Fruit fly (Drosophila melanogaster): ENCODE measurements around the gene chico.
A peak's percentile ranks its signal among the peaks of the same experiment; 100 is the strongest.

The chico gene

dm6 chr2L:10276436-10276835, 29.6 kb upstream of the chico start:
- TF ChIP-seq CG10209 (GFP tag; optimal IDR thresholded peaks at IDR 0.05) = no peak
- TF ChIP-seq Spps (tag; optimal IDR thresholded peaks at IDR 0.05) = peak; percentile 54
- TF ChIP-seq CG10267 (tag; optimal IDR thresholded peaks at IDR 0.05) = peak; percentile 57
- peak; percentile 22 for TF ChIP-seq CG8359 (GFP tag; optimal IDR thresholded peaks at IDR 0.05; ENCODE audit: borderline replicate concordance)
- peak; percentile 82 for TF ChIP-seq CG18262 (tag; optimal IDR thresholded peaks at IDR 0.05)
- TF ChIP-seq CG4820 (GFP tag; optimal IDR thresholded peaks at IDR 0.05) = peak; percentile 41
- TF ChIP-seq Drgx (GFP tag; IDR thresholded peaks at IDR 0.05) = peak; percentile 74
- TF ChIP-seq CG17328 (GFP tag; IDR thresholded peaks at IDR 0.05) = 0 out of 2 replicates have a peak, but pooled peaks have one; percentile 31
- no peak for TF ChIP-seq Lim3 (GFP tag; IDR thresholded peaks at IDR 0.05)
- no peak for TF ChIP-seq CG4707 (GFP tag; optimal IDR thresholded peaks at IDR 0.05)
- TF ChIP-seq trem (tag; optimal IDR thresholded peaks at IDR 0.05) = peak; percentile 50
- TF ChIP-seq CG13775 (GFP tag; optimal IDR thresholded peaks at IDR 0.05) = peak; percentile 45
- peak; percentile 69 for TF ChIP-seq CG17829 (tag; optimal IDR thresholded peaks at IDR 0.05)
- TF ChIP-seq CG2120 (GFP tag; optimal IDR thresholded peaks at IDR 0.05) = no peak
- peak; percentile 29 for TF ChIP-seq CG17802 (tag; optimal IDR thresholded peaks at IDR 0.05)
- TF ChIP-seq CG11695 (GFP tag; IDR thresholded peaks at IDR 0.05) = peak; percentile 30; the same call in 1 of the 3 replicates
- TF ChIP-seq CG10431 (GFP tag; optimal IDR thresholded peaks at IDR 0.05) = peak; percentile 34
- peak; percentile 4 for TF ChIP-seq YL-1 (GFP tag; optimal IDR thresholded peaks at IDR 0.05)
- TF ChIP-seq gce (GFP tag; IDR thresholded peaks at IDR 0.05) = peak; percentile 44; the same call in 1 of the 3 replicates
- peak; percentile 17 for TF ChIP-seq CG17186 (GFP tag; optimal IDR thresholded peaks at IDR 0.05)
- TF ChIP-seq Xrp1 (GFP tag; IDR thresholded peaks at IDR 0.05) = peak; percentile 72
- 0 out of 2 replicates have a peak, but pooled peaks have one; percentile 30 for TF ChIP-seq ara (GFP tag; IDR thresholded peaks at IDR 0.05)
- peak; percentile 29 for TF ChIP-seq CG2875 (GFP tag; optimal IDR thresholded peaks at IDR 0.05)
- peak; percentile 61 for TF ChIP-seq CG14710 (tag; optimal IDR thresholded peaks at IDR 0.05)
- TF ChIP-seq HLH3B (GFP tag; IDR thresholded peaks at IDR 0.05) = peak; percentile 46; the same call in 1 of the 2 replicates
- peak; percentile 23 for TF ChIP-seq CG6689 (GFP tag; IDR thresholded peaks at IDR 0.05)
- TF ChIP-seq CG8388 (GFP tag; optimal IDR thresholded peaks at IDR 0.05) = peak; percentile 46
- TF ChIP-seq nerfin-1 (tag; optimal IDR thresholded peaks at IDR 0.05) = peak; percentile 42
- TF ChIP-seq hkb (optimal IDR thresholded peaks at IDR 0.05) = no peak
- peak; percentile 48 for TF ChIP-seq hkb (GFP tag; IDR thresholded peaks at IDR 0.05)
- TF ChIP-seq phol (tag; optimal IDR thresholded peaks at IDR 0.05) = peak; percentile 37
- 0 out of 2 replicates have a peak, but pooled peaks have one; percentile 16 for TF ChIP-seq CG5953 (GFP tag; IDR thresholded peaks at IDR 0.05)
- TF ChIP-seq D (optimal IDR thresholded peaks at IDR 0.05) = no peak
- peak; percentile 61 for TF ChIP-seq D (GFP tag; optimal IDR thresholded peaks at IDR 0.05)
- TF ChIP-seq nmo (GFP tag; optimal IDR thresholded peaks at IDR 0.05) = peak; percentile 41
- peak; percentile 5 for TF ChIP-seq CG1233 (GFP tag; optimal IDR thresholded peaks at IDR 0.05)
- TF ChIP-seq wor (GFP tag; IDR thresholded peaks at IDR 0.05) = peak; percentile 12; the same call in 1 of the 2 replicates
- peak; percentile 78 for TF ChIP-seq CG2712 (tag; optimal IDR thresholded peaks at IDR 0.05)
- peak; percentile 66 for TF ChIP-seq CG10979 (tag; optimal IDR thresholded peaks at IDR 0.05)
- peak; percentile 23 for TF ChIP-seq az2 (GFP tag; optimal IDR thresholded peaks at IDR 0.05)
- no peak for TF ChIP-seq crp (GFP tag; optimal IDR thresholded peaks at IDR 0.05)
- no peak for TF ChIP-seq CG1603 (tag; optimal IDR thresholded peaks at IDR 0.05)
- TF ChIP-seq vvl (GFP tag; IDR thresholded peaks at IDR 0.05) = peak; percentile 33; the same call in 1 of the 2 replicates
- TF ChIP-seq CG6254 (GFP tag; optimal IDR thresholded peaks at IDR 0.05) = peak; percentile 69
- TF ChIP-seq CG12104 (GFP tag; optimal IDR thresholded peaks at IDR 0.05) = peak; percentile 19
- peak; percentile 4 for TF ChIP-seq Sry-β (GFP tag; optimal IDR thresholded peaks at IDR 0.05)
- TF ChIP-seq CG7271 (tag; optimal IDR thresholded peaks at IDR 0.05) = peak; percentile 41
- TF ChIP-seq stc (GFP tag; IDR thresholded peaks at IDR 0.05) = peak; percentile 64
- TF ChIP-seq CG11504 (tag; optimal IDR thresholded peaks at IDR 0.05) = no peak
- TF ChIP-seq fd96Cb (tag; optimal IDR thresholded peaks at IDR 0.05) = peak; percentile 45
